Worm (Caenorhabditis elegans) whole organism, L4/young adult: ENCODE data around the gene ZC449.2.

Experiments used
- W03F9.2 ChIP-seq: fragments of 150-350 bp; optimal IDR thresholded peaks from 2 replicates; lab custom pipeline; 2014; ENCODE audit warnings: missing biosample characterization, missing genetic modification characterization
- dao-5 ChIP-seq: sonication (generic microtip); optimal IDR thresholded peaks from 2 replicates; lab custom pipeline; 2016; ENCODE audit warnings: missing genotype, missing genetic modification characterization, moderate library complexity, missing compliant biosample characterization
- him-1 ChIP-seq: sonication (generic microtip); optimal IDR thresholded peaks from 2 replicates; lab custom pipeline; 2016; ENCODE audit warnings: missing genotype, missing genetic modification reagents, missing genetic modification characterization, missing compliant biosample characterization

DNA sequence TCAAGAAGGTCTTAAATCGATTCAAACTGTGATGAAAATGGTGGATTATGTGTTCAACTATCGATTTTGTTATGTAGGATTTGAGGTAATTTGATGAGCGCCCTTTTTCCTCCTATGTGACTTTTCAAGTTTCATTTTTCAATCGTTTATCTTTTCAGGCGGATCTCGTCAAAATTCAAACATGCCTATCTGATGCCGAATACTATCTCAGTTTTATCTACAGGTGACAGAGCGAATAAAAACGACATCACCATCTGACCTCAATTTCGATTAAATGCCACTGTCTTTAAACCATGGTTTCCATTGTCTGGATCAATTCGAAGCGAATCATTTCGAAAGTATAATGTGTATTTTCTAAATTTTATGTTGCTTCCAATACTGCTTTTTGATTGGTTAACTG lies 40.7 kb downstream of the ZC449.2 start:
- TF ChIP-seq dao-5 (tag; lab: Kevin White, UChicago), result no peak
- no peak for TF ChIP-seq W03F9.2 (tag; lab: Kevin White, UChicago)
- TF ChIP-seq him-1 (tag; lab: Kevin White, UChicago), result no peak
